Worm (Caenorhabditis elegans): ENCODE measurements around the gene fbxa-113.

DNA sequence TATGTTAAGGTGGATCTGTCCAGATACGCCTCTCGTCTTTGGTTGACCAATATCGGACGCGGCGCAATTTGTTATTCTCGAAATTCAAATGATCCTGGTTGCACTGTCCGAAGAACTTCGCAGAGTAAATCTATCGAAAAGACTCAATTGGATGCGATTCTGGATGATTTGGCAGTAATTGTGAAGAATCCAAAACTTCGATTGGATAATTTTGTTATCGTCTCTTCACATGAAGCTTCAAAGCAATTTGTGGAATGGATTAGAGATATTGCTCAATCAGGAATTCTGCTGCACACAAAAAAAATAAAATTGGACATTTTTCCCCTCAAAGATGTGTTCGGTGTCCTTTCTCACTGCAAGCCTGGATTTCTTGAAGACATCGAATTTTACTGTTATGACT, 3.5 kb upstream of the fbxa-113 start:
- TF ChIP-seq B0310.2 (tag; optimal IDR thresholded peaks at IDR 0.05) (no peak), ama-1 (optimal IDR thresholded peaks at IDR 0.05) (no peak), aly-1 (tag; optimal IDR thresholded peaks at IDR 0.05) (no peak), pes-1 (GFP tag; IDR thresholded peaks at IDR 0.05) (no peak), ets-7 (tag; optimal IDR thresholded peaks at IDR 0.05) (no peak)

Data from whole organism, early embryonic.